Worm (Caenorhabditis elegans): ENCODE data around the gene F57A8.7.

The F57A8.7 gene

ce11 chrV:10087103-10087502 is 11.6 kb downstream of the F57A8.7 start, which contains the start of gene R04B5.5 (continued):
- no peak for TF ChIP-seq dsc-1 (tag; optimal IDR thresholded peaks at IDR 0.05)
- no peak for TF ChIP-seq irx-1 (tag; optimal IDR thresholded peaks at IDR 0.05)
- TF ChIP-seq mef-2 (tag; optimal IDR thresholded peaks at IDR 0.05) = no peak
- no peak for TF ChIP-seq pax-3 (tag; optimal IDR thresholded peaks at IDR 0.05)
- TF ChIP-seq aly-2 (tag; optimal IDR thresholded peaks at IDR 0.05) = no peak
- peak in 5 of 6 experiments; percentile 83 to 97 (median 91) for TF ChIP-seq elt-3 (tag; optimal IDR thresholded peaks at IDR 0.05)
- no peak for TF ChIP-seq ces-1 (GFP tag; optimal IDR thresholded peaks at IDR 0.05)
- TF ChIP-seq F16B12.6 (tag; optimal IDR thresholded peaks at IDR 0.05) = no peak
- TF ChIP-seq jun-1 (tag; optimal IDR thresholded peaks at IDR 0.05) = no peak
- TF ChIP-seq xbp-1 (tag; optimal IDR thresholded peaks at IDR 0.05) = no peak
- no peak for TF ChIP-seq zip-4 (GFP tag; optimal IDR thresholded peaks at IDR 0.05)
- TF ChIP-seq unc-30 (tag; optimal IDR thresholded peaks at IDR 0.05) = no peak
- no peak for TF ChIP-seq hlh-17 (GFP tag; optimal IDR thresholded peaks at IDR 0.05; ENCODE audit: borderline replicate concordance)
- no peak for TF ChIP-seq lin-15B (tag; optimal IDR thresholded peaks at IDR 0.05)
- TF ChIP-seq dpl-1 (GFP tag; optimal IDR thresholded peaks at IDR 0.05) = no peak
- no peak for TF ChIP-seq lsy-2 (tag; optimal IDR thresholded peaks at IDR 0.05)
- no peak for TF ChIP-seq ceh-8 (GFP tag; optimal IDR thresholded peaks at IDR 0.05)
- no peak for TF ChIP-seq ztf-11 (tag; optimal IDR thresholded peaks at IDR 0.05)
- TF ChIP-seq nhr-76 (tag; optimal IDR thresholded peaks at IDR 0.05) = no peak
- TF ChIP-seq unc-98 (GFP tag; IDR thresholded peaks at IDR 0.05) = no peak
- no peak for TF ChIP-seq Y116A8C.19 (tag; optimal IDR thresholded peaks at IDR 0.05; ENCODE audit: borderline replicate concordance)
- no peak for TF ChIP-seq ztf-4 (tag; optimal IDR thresholded peaks at IDR 0.05)
- TF ChIP-seq nhr-85 (tag) = peak; percentile 54
- no peak for TF ChIP-seq lin-39 (tag; optimal IDR thresholded peaks at IDR 0.05)
- no peak for TF ChIP-seq mab-9 (GFP tag; IDR thresholded peaks at IDR 0.05)
- no peak for TF ChIP-seq fkh-8 (tag; optimal IDR thresholded peaks at IDR 0.05)
- TF ChIP-seq ets-5 (GFP tag; IDR thresholded peaks at IDR 0.05) = no peak
- no peak for TF ChIP-seq nhr-84 (tag; optimal IDR thresholded peaks at IDR 0.05)
- TF ChIP-seq skn-1 (tag; optimal IDR thresholded peaks at IDR 0.05) = no peak
- no peak for TF ChIP-seq vab-15 (tag; optimal IDR thresholded peaks at IDR 0.05)
- TF ChIP-seq nhr-237 (tag; optimal IDR thresholded peaks at IDR 0.05) = no peak
- TF ChIP-seq C04F5.9 (tag; optimal IDR thresholded peaks at IDR 0.05) = no peak
- TF ChIP-seq lin-35 (GFP tag; optimal IDR thresholded peaks at IDR 0.05) = peak in 1 of 2 experiments; percentile 30
- peak; percentile 72 for TF ChIP-seq nhr-71 (tag; optimal IDR thresholded peaks at IDR 0.05)
- TF ChIP-seq nhr-19 (GFP tag; conservative IDR thresholded peaks at IDR 0.05) = peak; percentile 39
- peak; percentile 82 for TF ChIP-seq elt-2 (tag; optimal IDR thresholded peaks at IDR 0.05)
- no peak for TF ChIP-seq unc-62 (GFP tag; optimal IDR thresholded peaks at IDR 0.05)
- TF ChIP-seq ceh-90 (tag; optimal IDR thresholded peaks at IDR 0.05) = no peak
- no peak for TF ChIP-seq ceh-63 (GFP tag; optimal IDR thresholded peaks at IDR 0.05)
- peak; percentile 1 for TF ChIP-seq tlp-1 (tag; optimal IDR thresholded peaks at IDR 0.05)
- no peak for TF ChIP-seq ceh-82 (tag; optimal IDR thresholded peaks at IDR 0.05)
- peak; percentile 82 for TF ChIP-seq lin-14 (GFP tag; optimal IDR thresholded peaks at IDR 0.05)
- peak; percentile 5 for TF ChIP-seq mep-1 (tag; optimal IDR thresholded peaks at IDR 0.05)
- no peak for TF ChIP-seq sptf-1 (tag; optimal IDR thresholded peaks at IDR 0.05)
- no peak for TF ChIP-seq C16A3.4 (tag; optimal IDR thresholded peaks at IDR 0.05)
- peak; percentile 71 for TF ChIP-seq nhr-20 (tag; optimal IDR thresholded peaks at IDR 0.05)
- no peak for TF ChIP-seq egl-13 (tag; optimal IDR thresholded peaks at IDR 0.05)
- no peak for TF ChIP-seq lin-13 (GFP tag; optimal IDR thresholded peaks at IDR 0.05)
- TF ChIP-seq snpc-4 (tag; optimal IDR thresholded peaks at IDR 0.05) = no peak
- TF ChIP-seq hlh-4 (tag; optimal IDR thresholded peaks at IDR 0.05) = no peak
- no peak for TF ChIP-seq grh-1 (GFP tag; IDR thresholded peaks at IDR 0.05)
- no peak for TF ChIP-seq swsn-7 (tag; optimal IDR thresholded peaks at IDR 0.05)
- TF ChIP-seq fkh-4 (tag; optimal IDR thresholded peaks at IDR 0.05; ENCODE audit: borderline replicate concordance) = no peak
- TF ChIP-seq tbx-2 (tag; optimal IDR thresholded peaks at IDR 0.05) = peak; percentile 12
